Worm (Caenorhabditis elegans) whole organism, young adult: ENCODE results near the gene nhr-87.
A peak's percentile ranks its signal among the peaks of the same experiment; 100 is the strongest.

Experiments
- B0019.2 ChIP-seq: fragments of 200-800 bp; sonication (Bioruptor generic); conservative IDR thresholded peaks from 2 replicates; pipeline ENCODE4 v1.3.6; 2022; ENCODE audit warnings: missing genetic modification reagents, missing genetic modification characterization, missing compliant biosample characterization
- B0035.1 ChIP-seq: sonication (generic microtip); optimal IDR thresholded peaks from 2 replicates; lab custom pipeline; 2016; ENCODE audit warnings: missing genetic modification characterization, mild to moderate bottlenecking, missing compliant biosample characterization, missing genotype, missing genetic modification reagents
- B0336.3 ChIP-seq: fragments of 200-800 bp; sonication (Bioruptor generic); IDR thresholded peaks from 2 replicates; pipeline ENCODE4 v1.3.6; 2022; ENCODE audit warnings: missing genetic modification characterization, missing compliant biosample characterization
- F33H1.4 ChIP-seq: fragments of 200-800 bp; sonication (Bioruptor generic); IDR thresholded peaks from 2 replicates; pipeline ENCODE4 v1.3.6; 2022; ENCODE audit warnings: missing genetic modification reagents, missing genetic modification characterization, missing compliant biosample characterization
- F49E8.2 ChIP-seq: sonication (generic microtip); optimal IDR thresholded peaks from 3 replicates; lab custom pipeline; 2017; ENCODE audit warnings: missing genetic modification characterization, mild to moderate bottlenecking, missing compliant biosample characterization, antibody characterized with exemption, moderate library complexity; ENCODE audit not compliant: insufficient read depth
- F52B5.7 ChIP-seq: sonication (generic microtip); optimal IDR thresholded peaks from 2 replicates; lab custom pipeline; 2016; ENCODE audit warnings: mild to moderate bottlenecking, missing genetic modification characterization, missing compliant biosample characterization
- F57A8.1 ChIP-seq: fragments of 200-800 bp; sonication (Bioruptor generic); optimal IDR thresholded peaks from 2 replicates; lab custom pipeline; 2018; ENCODE audit warnings: mild to moderate bottlenecking, missing genetic modification characterization, moderate library complexity, missing compliant biosample characterization
- F57C9.4 ChIP-seq: sonication (generic microtip); optimal IDR thresholded peaks from 2 replicates; lab custom pipeline; 2017; ENCODE audit warnings: mild to moderate bottlenecking, missing genetic modification characterization, missing compliant biosample characterization
- K12H6.12 ChIP-seq: fragments of 200-800 bp; sonication (Bioruptor generic); optimal IDR thresholded peaks from 2 replicates; lab custom pipeline; 2018; ENCODE audit warnings: mild to moderate bottlenecking, missing genetic modification characterization, missing compliant biosample characterization
- T07F8.4 ChIP-seq: sonication (generic microtip); optimal IDR thresholded peaks from 2 replicates; lab custom pipeline; 2016; ENCODE audit warnings: mild to moderate bottlenecking, missing genetic modification characterization, moderate library complexity, missing compliant biosample characterization
- Y53G8AR.9 ChIP-seq: fragments of 200-800 bp; sonication (Bioruptor generic); conservative IDR thresholded peaks from 2 replicates; pipeline ENCODE4 v1.3.6; 2022; ENCODE audit warnings: missing genetic modification reagents, missing genetic modification characterization, missing compliant biosample characterization
- Y67H2A.10 ChIP-seq: fragments of 200-800 bp; sonication (Bioruptor generic); conservative IDR thresholded peaks from 2 replicates; pipeline ENCODE4 v1.3.6; 2022; ENCODE audit warnings: missing genetic modification reagents, missing genetic modification characterization, missing compliant biosample characterization
- Y79H2A.3 ChIP-seq: fragments of 200-800 bp; sonication (Bioruptor generic); conservative IDR thresholded peaks from 2 replicates; pipeline ENCODE4 v1.3.6; 2022; ENCODE audit warnings: missing genetic modification reagents, missing genetic modification characterization, missing compliant biosample characterization
- ZK185.1 ChIP-seq: sonication (generic microtip); optimal IDR thresholded peaks from 2 replicates; lab custom pipeline; 2016; ENCODE audit warnings: mild to moderate bottlenecking, missing genetic modification characterization, missing compliant biosample characterization; ENCODE audit not compliant: poor library complexity, severe bottlenecking
- akir-1 ChIP-seq: fragments of 200-800 bp; sonication (Bioruptor generic); optimal IDR thresholded peaks from 2 replicates; lab custom pipeline; 2018; ENCODE audit warnings: mild to moderate bottlenecking, missing genetic modification characterization, moderate library complexity, missing compliant biosample characterization
- athp-1 ChIP-seq: sonication (generic microtip); optimal IDR thresholded peaks from 2 replicates; lab custom pipeline; 2017; ENCODE audit warnings: mild to moderate bottlenecking, missing genetic modification characterization, missing compliant biosample characterization
- ccch-3 ChIP-seq: fragments of 200-800 bp; sonication (Bioruptor generic); optimal IDR thresholded peaks from 2 replicates; lab custom pipeline; 2018; ENCODE audit warnings: mild to moderate bottlenecking, missing genetic modification characterization, missing compliant biosample characterization
- cebp-2 ChIP-seq: fragments of 200-800 bp; sonication (Bioruptor generic); IDR thresholded peaks from 2 replicates; pipeline ENCODE4 v1.3.6; 2022; ENCODE audit warnings: missing genetic modification characterization, missing compliant biosample characterization
- ceh-100 ChIP-seq: fragments of 200-800 bp; sonication (Bioruptor generic); IDR thresholded peaks from 2 replicates; pipeline ENCODE4 v1.3.6; 2022; ENCODE audit warnings: missing genetic modification reagents, missing genetic modification characterization, missing compliant biosample characterization
- ceh-40 ChIP-seq: fragments of 200-800 bp; sonication (Bioruptor generic); IDR thresholded peaks from 2 replicates; pipeline ENCODE4 v1.3.6; 2022; ENCODE audit warnings: missing genetic modification characterization, missing compliant biosample characterization
- ceh-58 ChIP-seq: fragments of 200-800 bp; sonication (Bioruptor generic); IDR thresholded peaks from 2 replicates; pipeline ENCODE4 v1.3.6; 2022; ENCODE audit warnings: missing genetic modification characterization, missing compliant biosample characterization
- die-1 ChIP-seq: sonication (generic microtip); optimal IDR thresholded peaks from 2 replicates; lab custom pipeline; 2016; ENCODE audit warnings: missing genotype, mild to moderate bottlenecking, missing genetic modification characterization, missing compliant biosample characterization
- dpl-1 ChIP-seq: fragments of 150-350 bp; optimal IDR thresholded peaks from 2 replicates; lab custom pipeline; 2014; ENCODE audit warnings: missing biosample characterization, missing genetic modification reagents, missing genetic modification characterization
- egl-44 ChIP-seq: fragments of 200-800 bp; sonication (Bioruptor generic); IDR thresholded peaks from 2 replicates; pipeline ENCODE4 v1.3.6; 2022; ENCODE audit warnings: missing genetic modification reagents, missing genetic modification characterization, missing compliant biosample characterization
- fkh-3 ChIP-seq: sonication (generic microtip); optimal IDR thresholded peaks from 2 replicates; lab custom pipeline; 2016; ENCODE audit warnings: mild to moderate bottlenecking, missing genetic modification characterization, missing compliant biosample characterization
- hmg-1.2 ChIP-seq: fragments of 200-800 bp; sonication (Bioruptor generic); IDR thresholded peaks from 2 replicates; pipeline ENCODE4 v1.3.6; 2022; ENCODE audit warnings: missing genetic modification reagents, missing genetic modification characterization, missing compliant biosample characterization
- hmg-20 ChIP-seq: fragments of 200-800 bp; sonication (Bioruptor generic); IDR thresholded peaks from 2 replicates; pipeline ENCODE4 v1.3.6; 2022; ENCODE audit warnings: missing genetic modification reagents, missing genetic modification characterization, missing compliant biosample characterization
- let-526 ChIP-seq: fragments of 200-800 bp; sonication (Bioruptor generic); IDR thresholded peaks from 2 replicates; pipeline ENCODE4 v1.3.6; 2022; ENCODE audit warnings: missing genetic modification reagents, missing genetic modification characterization, missing compliant biosample characterization
- let-607 ChIP-seq, 2 experiments: fragments of 200-800 bp in 1 of 2; sonication (Bioruptor generic) in 1 of 2; sonication (generic microtip) in 1 of 2; optimal IDR thresholded peaks; 2 replicates each; lab custom pipeline; 2016 to 2018; ENCODE audit warnings: mild to moderate bottlenecking in 2 of 2, missing compliant biosample characterization in 2 of 2, missing genetic modification characterization in 2 of 2, moderate library complexity in 2 of 2, missing genotype in 1 of 2
- lin-35 ChIP-seq, 3 experiments: fragments of 150-350 bp in 2 of 3; sonication (generic microtip) in 1 of 3; optimal IDR thresholded peaks; 2 replicates each; lab custom pipeline; 2014 to 2018; ENCODE audit warnings: missing biosample characterization in 3 of 3, missing genetic modification characterization in 3 of 3, missing genetic modification reagents in 3 of 3
- lsy-27 ChIP-seq: sonication (generic microtip); optimal IDR thresholded peaks from 2 replicates; lab custom pipeline; 2017; ENCODE audit warnings: missing genetic modification characterization, mild to moderate bottlenecking, missing compliant biosample characterization, antibody characterized with exemption, missing genotype, borderline replicate concordance; ENCODE audit not compliant: insufficient read depth
- madf-3 ChIP-seq: fragments of 200-800 bp; sonication (Bioruptor generic); IDR thresholded peaks from 2 replicates; pipeline ENCODE4 v1.3.6; 2022; ENCODE audit warnings: missing genetic modification reagents, missing genetic modification characterization, missing compliant biosample characterization
- madf-6 ChIP-seq: fragments of 200-800 bp; sonication (Bioruptor generic); IDR thresholded peaks from 2 replicates; pipeline ENCODE4 v1.3.6; 2022; ENCODE audit warnings: missing genetic modification reagents, missing genetic modification characterization, missing compliant biosample characterization
- madf-8 ChIP-seq: fragments of 200-800 bp; sonication (Bioruptor generic); conservative IDR thresholded peaks from 2 replicates; pipeline ENCODE4 v1.3.6; 2022; ENCODE audit warnings: missing genetic modification reagents, missing genetic modification characterization, missing compliant biosample characterization
- mcd-1 ChIP-seq: fragments of 200-800 bp; sonication (Bioruptor generic); IDR thresholded peaks from 2 replicates; pipeline ENCODE4 v1.3.6; 2022; ENCODE audit warnings: missing genetic modification reagents, missing genetic modification characterization, missing compliant biosample characterization
- mel-28 ChIP-seq: sonication (generic microtip); optimal IDR thresholded peaks from 2 replicates; lab custom pipeline; 2016; ENCODE audit warnings: borderline replicate concordance, mild to moderate bottlenecking, missing genetic modification characterization, missing compliant biosample characterization
- mxl-1 ChIP-seq: sonication (generic microtip); optimal IDR thresholded peaks from 2 replicates; lab custom pipeline; 2016; ENCODE audit warnings: missing genetic modification characterization, missing compliant biosample characterization
- nhr-80 ChIP-seq: sonication (generic microtip); optimal IDR thresholded peaks from 2 replicates; lab custom pipeline; 2016; ENCODE audit warnings: missing genetic modification characterization, missing compliant biosample characterization
- pha-4 ChIP-seq: fragments of 150-350 bp; sonication (generic microtip); optimal IDR thresholded peaks from 2 replicates; lab custom pipeline; 2014; ENCODE audit warnings: missing biosample characterization, missing genetic modification reagents, missing genetic modification characterization
- rcor-1 ChIP-seq: fragments of 200-800 bp; sonication (Bioruptor generic); IDR thresholded peaks from 2 replicates; pipeline ENCODE4 v1.3.6; 2022; ENCODE audit warnings: missing genetic modification reagents, missing genetic modification characterization, missing compliant biosample characterization
- repo-1 ChIP-seq: sonication (generic microtip); optimal IDR thresholded peaks from 2 replicates; lab custom pipeline; 2017; ENCODE audit warnings: mild to moderate bottlenecking, missing genetic modification characterization, missing compliant biosample characterization
- sdz-38 ChIP-seq: sonication (generic microtip); optimal IDR thresholded peaks from 2 replicates; lab custom pipeline; 2016; ENCODE audit warnings: missing genotype, missing genetic modification characterization, missing compliant biosample characterization
- sea-2 ChIP-seq: fragments of 200-800 bp; sonication (Bioruptor generic); IDR thresholded peaks from 2 replicates; pipeline ENCODE4 v1.3.6; 2022; ENCODE audit warnings: missing genetic modification characterization, missing compliant biosample characterization
- tlf-1 ChIP-seq: fragments of 200-800 bp; sonication (Bioruptor generic); optimal IDR thresholded peaks from 2 replicates; lab custom pipeline; 2018; ENCODE audit warnings: mild to moderate bottlenecking, missing genetic modification characterization, missing compliant biosample characterization
- ztf-18 ChIP-seq: sonication (generic microtip); optimal IDR thresholded peaks from 2 replicates; lab custom pipeline; 2016; ENCODE audit warnings: missing genotype, mild to moderate bottlenecking, missing genetic modification characterization, missing compliant biosample characterization
- ztf-28 ChIP-seq: fragments of 200-800 bp; sonication (Bioruptor generic); IDR thresholded peaks from 2 replicates; pipeline ENCODE4 v1.3.6; 2022; ENCODE audit warnings: missing genetic modification reagents, missing genetic modification characterization, missing compliant biosample characterization

nhr-87 gene

ce11 chrIV:1659045-1659741 is 35.4 kb downstream of the nhr-87 start, which contains the start of gene rps-28 (continued):
- TF ChIP-seq ceh-40 (GFP tag; lab: Robert Waterston, UW) (no peak), F57A8.1 (GFP tag; lab: Kevin White, UChicago) (no peak), let-607 (tag; optimal IDR thresholded peaks at IDR 0.05; lab: Kevin White, UChicago) (peak; percentile 69 to 85), Y79H2A.3 (GFP tag; lab: Robert Waterston, UW) (no peak; the same call in 1 of the 2 replicates), repo-1 (tag; lab: Kevin White, UChicago) (peak; percentile 67), ceh-58 (no peak), mxl-1 (tag; lab: Kevin White, UChicago) (no peak), sdz-38 (tag; lab: Kevin White, UChicago) (no peak), F33H1.4 (GFP tag; lab: Robert Waterston, UW) (peak; percentile 84), lsy-27 (tag; lab: Kevin White, UChicago) (peak; percentile 70), rcor-1 (peak; percentile 95), T07F8.4 (tag; lab: Kevin White, UChicago) (peak; percentile 11), pha-4 (peak; percentile 93), F52B5.7 (tag; lab: Kevin White, UChicago) (peak; percentile 17), ztf-18 (tag; lab: Kevin White, UChicago) (peak; percentile 81), lin-35 (GFP tag; optimal IDR thresholded peaks at IDR 0.05; lab: Kevin White, UChicago) (peak in 2 of 3 experiments; percentile 77 to 91), die-1 (peak; percentile 65), fkh-3 (tag; lab: Kevin White, UChicago) (no peak), madf-8 (GFP tag; lab: Robert Waterston, UW) (peak; percentile 44), madf-3 (peak; percentile 93), Y67H2A.10 (GFP tag; lab: Robert Waterston, UW) (peak; percentile 85), athp-1 (tag; lab: Kevin White, UChicago) (peak; percentile 99), B0035.1 (tag; lab: Kevin White, UChicago) (peak; percentile 67), nhr-80 (tag; lab: Kevin White, UChicago) (peak; percentile 95), ccch-3 (GFP tag; lab: Kevin White, UChicago) (no peak), B0019.2 (peak; percentile 86), ZK185.1 (tag; lab: Kevin White, UChicago) (peak; percentile 90), hmg-1.2 (GFP tag; lab: Robert Waterston, UW) (peak; percentile 83), F49E8.2 (peak; percentile 97), B0336.3 (peak; percentile 92), mel-28 (tag; lab: Kevin White, UChicago) (no peak), akir-1 (GFP tag; lab: Kevin White, UChicago) (no peak), tlf-1 (GFP tag; lab: Kevin White, UChicago) (peak; percentile 92)
- TF ChIP-seq, all 124 proteins: peak for 86

- TF ChIP-seq F57C9.4 (no peak), K12H6.12 (tag; lab: Kevin White, UChicago) (no peak), ceh-100 (GFP tag; lab: Robert Waterston, UW) (0 out of 2 replicates have a peak, but pooled peaks have one; percentile 18), egl-44 (GFP tag; lab: Robert Waterston, UW) (no peak), cebp-2 (GFP tag; lab: Robert Waterston, UW) (0 out of 2 replicates have a peak, but pooled peaks have one; percentile 15), let-526 (GFP tag; lab: Robert Waterston, UW) (no peak), F33H1.4 (GFP tag; lab: Robert Waterston, UW) (peak; percentile 35), hmg-1.2 (GFP tag; lab: Robert Waterston, UW) (0 out of 2 replicates have a peak, but pooled peaks have one; percentile 12), sea-2 (GFP tag; lab: Robert Waterston, UW) (no peak), madf-8 (GFP tag; lab: Robert Waterston, UW) (no peak), ztf-28 (no peak), nhr-80 (tag; lab: Kevin White, UChicago) (no peak), Y53G8AR.9 (GFP tag; lab: Robert Waterston, UW) (peak; percentile 52; the same call in 1 of the 2 replicates), B0336.3 (peak; percentile 51; the same call in 1 of the 2 replicates), mcd-1 (peak; percentile 16; the same call in 1 of the 2 replicates), madf-6 (peak; percentile 18; the same call in 1 of the 2 replicates), dpl-1 (GFP tag; lab: Kevin White, UChicago) (no peak), die-1 (no peak), hmg-20 (no peak), rcor-1 (peak; percentile 44; the same call in 1 of the 2 replicates)
Observed at ce11 chrIV:1659978-1660377, 36.1 kb downstream of the nhr-87 start, which contains the start of gene Y41D4B.4. TSS of gene Y41D4B.4 (plus strand) at chrIV:1660110.
